Fruit fly (Drosophila melanogaster) whole organism, wandering third instar larva: ENCODE results near the gene CG12099.

Source experiments
- Abd-B ChIP-seq: fragments of >200 bp; optimal IDR thresholded peaks from 2 replicates; lab custom pipeline; 2017; ENCODE audit warnings: missing biosample characterization, missing genetic modification characterization
- Dfd ChIP-seq: fragments of >200 bp; optimal IDR thresholded peaks from 2 replicates; lab custom pipeline; 2017; ENCODE audit warnings: missing biosample characterization, missing genetic modification characterization
- GATAd ChIP-seq: sonication (Bioruptor generic); optimal IDR thresholded peaks from 2 replicates; lab custom pipeline; 2016; ENCODE audit warnings: missing biosample characterization, missing genetic modification characterization
- HLH106 ChIP-seq: fragments of 200-800 bp; optimal IDR thresholded peaks from 3 replicates; lab custom pipeline; 2019; ENCODE audit warnings: missing biosample characterization, mild to moderate bottlenecking, missing genetic modification characterization, moderate library complexity
- Hr83 ChIP-seq: fragments of 200-300 bp; sonication (Bioruptor generic); optimal IDR thresholded peaks from 2 replicates; lab custom pipeline; 2016; ENCODE audit warnings: missing biosample characterization, mild to moderate bottlenecking, missing genetic modification characterization, moderate library complexity; ENCODE audit not compliant: poor library complexity, severe bottlenecking
- Mio ChIP-seq: sonication (Bioruptor generic); optimal IDR thresholded peaks from 2 replicates; lab custom pipeline; 2016; ENCODE audit warnings: missing biosample characterization, missing genetic modification characterization
- Rel ChIP-seq, 2 experiments: fragments of 200-800 bp; sonication (Bioruptor generic) in 1 of 2; optimal IDR thresholded peaks; 2 replicates in 1 of 2; 3 replicates in 1 of 2; lab custom pipeline; 2016 to 2019; ENCODE audit warnings: mild to moderate bottlenecking in 2 of 2, missing biosample characterization in 2 of 2, missing genetic modification characterization in 2 of 2, moderate library complexity in 1 of 2
- Sp1 ChIP-seq: fragments of 200-800 bp; sonication (Bioruptor generic); optimal IDR thresholded peaks from 3 replicates; lab custom pipeline; 2019; ENCODE audit warnings: missing biosample characterization, mild to moderate bottlenecking, missing genetic modification characterization, moderate library complexity
- br ChIP-seq: fragments of 200-800 bp; sonication (Bioruptor generic); optimal IDR thresholded peaks from 2 replicates; lab custom pipeline; 2016; ENCODE audit warnings: missing biosample characterization, missing genetic modification characterization
- dsf ChIP-seq: sonication (Bioruptor generic); optimal IDR thresholded peaks from 2 replicates; lab custom pipeline; 2016; ENCODE audit warnings: missing biosample characterization, missing genetic modification characterization, borderline replicate concordance
- fru ChIP-seq: fragments of 200-800 bp; sonication (Bioruptor generic); optimal IDR thresholded peaks from 3 replicates; lab custom pipeline; 2016; ENCODE audit warnings: missing biosample characterization, mild to moderate bottlenecking, missing genetic modification characterization
- pan ChIP-seq: fragments of >200 bp; optimal IDR thresholded peaks from 2 replicates; lab custom pipeline; 2017
- tai ChIP-seq: sonication (Bioruptor generic); optimal IDR thresholded peaks from 2 replicates; lab custom pipeline; 2016; ENCODE audit warnings: missing biosample characterization, missing genetic modification characterization

- TF ChIP-seq Abd-B (GFP tag; lab: Kevin White, UChicago) (no peak), GATAd (GFP tag; lab: Kevin White, UChicago) (no peak), Dfd (no peak), HLH106 (tag; lab: Kevin White, UChicago) (no peak), br (GFP tag; lab: Kevin White, UChicago) (no peak), Hr83 (GFP tag; lab: Kevin White, UChicago) (no peak), dsf (GFP tag; lab: Kevin White, UChicago) (no peak), Rel (GFP tag; optimal IDR thresholded peaks at IDR 0.05; lab: Kevin White, UChicago) (no peak), Rel (tag; optimal IDR thresholded peaks at IDR 0.05; lab: Kevin White, UChicago) (no peak), fru (no peak), Sp1 (no peak), Mio (no peak), tai (no peak), pan (lab: Kevin White, UChicago) (no peak)
Measured at dm6 chr3L:1531159-1531558, 27.1 kb downstream of the CG12099 start, which contains the start of gene Ir62a.
